Fruit fly (Drosophila melanogaster): Measurements from ENCODE around the gene fan.
A peak's percentile ranks its signal among the peaks of the same experiment; 100 is the strongest.

Gene fan

dm6 chr3L:8108886-8109285 lies at the start of gene fan:
Gene fan, plus strand, starts transcription at chr3L:8109132.
- TF ChIP-seq CG17801 (GFP tag; optimal IDR thresholded peaks at IDR 0.05; ENCODE audit: partially characterized antibody), result no peak

- no peak for TF ChIP-seq CG17801 (GFP tag; optimal IDR thresholded peaks at IDR 0.05; ENCODE audit: partially characterized antibody)
Observed at dm6 chr3L:8059627-8060166, 49.2 kb upstream of the fan start.

DNA sequence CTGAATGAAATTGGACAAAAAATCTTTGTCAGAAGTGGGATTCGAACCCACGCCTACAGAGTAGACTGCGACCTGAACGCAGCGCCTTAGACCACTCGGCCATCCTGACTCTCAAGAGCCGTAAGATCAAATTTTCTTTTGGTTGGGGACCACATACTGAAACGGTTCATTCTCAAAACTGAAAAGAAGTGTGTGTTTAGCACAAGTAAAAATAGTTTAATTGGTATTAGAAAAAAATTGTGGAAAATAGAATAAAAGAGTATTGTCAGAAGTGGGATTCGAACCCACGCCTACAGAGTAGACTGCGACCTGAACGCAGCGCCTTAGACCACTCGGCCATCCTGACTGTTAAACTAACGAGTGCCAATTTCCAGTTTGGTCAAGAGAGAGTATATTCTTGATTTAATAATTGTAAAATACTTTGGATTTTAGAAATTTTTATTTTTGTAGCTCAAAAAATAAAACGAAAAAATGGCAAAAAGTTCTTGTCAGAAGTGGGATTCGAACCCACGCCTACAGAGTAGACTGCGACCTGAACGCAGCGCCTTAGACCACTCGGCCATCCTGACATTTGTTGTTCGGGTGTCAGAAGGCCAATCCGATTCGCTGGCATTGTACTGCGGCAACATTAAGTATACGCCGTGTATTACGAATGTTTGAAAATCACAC lies 48.6 kb upstream of the fan start:
- peak; percentile 21 for TF ChIP-seq CG17801 (GFP tag; optimal IDR thresholded peaks at IDR 0.05; ENCODE audit: partially characterized antibody)

dm6 chr3L:8063214-8064156 lies 45.4 kb upstream of the fan start, which contains the start of gene Sarm:
Gene Sarm, plus strand, starts transcription at chr3L:8063874.
- peak; percentile 62 for TF ChIP-seq CG17801 (GFP tag; optimal IDR thresholded peaks at IDR 0.05; ENCODE audit: partially characterized antibody)

DNA sequence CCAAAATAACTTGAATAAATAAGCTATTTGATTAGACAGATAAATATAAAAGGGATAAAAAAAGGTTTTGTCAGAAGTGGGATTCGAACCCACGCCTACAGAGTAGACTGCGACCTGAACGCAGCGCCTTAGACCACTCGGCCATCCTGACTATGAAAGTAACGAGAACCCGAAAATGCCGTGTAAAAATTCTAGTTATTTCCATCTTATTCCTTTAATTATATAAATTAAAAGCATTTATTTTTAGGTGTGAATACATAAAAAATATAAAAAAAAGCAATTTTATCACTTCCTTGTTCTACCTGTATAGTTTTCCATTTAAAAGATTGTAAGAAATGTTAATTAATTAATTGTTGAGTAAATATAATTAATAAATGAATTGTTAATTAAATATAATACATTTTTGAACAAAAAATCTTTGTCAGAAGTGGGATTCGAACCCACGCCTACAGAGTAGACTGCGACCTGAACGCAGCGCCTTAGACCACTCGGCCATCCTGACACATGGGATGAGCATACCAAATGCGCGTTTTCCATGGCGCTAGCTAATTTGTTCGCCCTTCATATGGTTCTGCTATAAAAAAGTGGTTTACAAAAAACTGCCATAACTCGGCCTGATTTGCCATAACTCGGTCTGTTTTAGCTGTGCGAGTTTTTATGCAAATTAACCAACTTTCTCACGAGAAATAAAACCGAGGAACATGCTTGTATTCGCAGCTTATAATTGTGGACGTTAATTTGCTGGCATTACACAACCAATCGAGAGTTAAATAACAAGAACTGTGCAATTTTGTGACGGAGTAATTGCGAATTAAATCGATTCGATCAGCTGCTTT lies 43.1 kb upstream of the fan start:
- TF ChIP-seq CG17801 (GFP tag; optimal IDR thresholded peaks at IDR 0.05; ENCODE audit: partially characterized antibody), result no peak

dm6 chr3L:8067491-8067890 lies 41.4 kb upstream of the fan start:
- TF ChIP-seq CG17801 (GFP tag; optimal IDR thresholded peaks at IDR 0.05; ENCODE audit: partially characterized antibody), result no peak

DNA sequence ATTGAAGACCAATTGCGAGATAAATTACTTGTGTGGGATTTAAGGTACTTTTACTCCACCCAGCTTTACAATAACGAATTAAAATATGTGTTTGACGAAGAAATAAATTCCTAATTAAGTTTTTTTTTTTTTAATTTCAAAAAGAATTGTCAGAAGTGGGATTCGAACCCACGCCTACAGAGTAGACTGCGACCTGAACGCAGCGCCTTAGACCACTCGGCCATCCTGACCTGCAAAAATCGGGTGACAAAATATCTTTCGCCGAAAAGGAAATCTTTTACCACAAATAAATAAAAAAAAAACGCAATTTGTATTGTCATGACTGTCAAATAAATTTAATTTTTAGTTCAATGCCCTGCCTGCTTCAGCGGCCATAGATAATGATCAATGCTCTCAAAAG lies 40.9 kb upstream of the fan start:
- TF ChIP-seq CG17801 (GFP tag; optimal IDR thresholded peaks at IDR 0.05; ENCODE audit: partially characterized antibody), result no peak

dm6 chr3L:8069167-8069566 lies 39.8 kb upstream of the fan start, which contains the start of gene CG42590:
Gene CG42590, minus strand, starts transcription at chr3L:8069267.
- TF ChIP-seq CG17801 (GFP tag; optimal IDR thresholded peaks at IDR 0.05; ENCODE audit: partially characterized antibody), result no peak

dm6 chr3L:8069860-8070259 lies 39.1 kb upstream of the fan start, which contains the start of gene CG42591:
Gene CG42591, minus strand, starts transcription at chr3L:8069960.
- TF ChIP-seq CG17801 (GFP tag; optimal IDR thresholded peaks at IDR 0.05; ENCODE audit: partially characterized antibody), result no peak

- no peak for TF ChIP-seq CG17801 (GFP tag; optimal IDR thresholded peaks at IDR 0.05; ENCODE audit: partially characterized antibody)
Observed at dm6 chr3L:8071192-8071591, 37.7 kb upstream of the fan start.

DNA sequence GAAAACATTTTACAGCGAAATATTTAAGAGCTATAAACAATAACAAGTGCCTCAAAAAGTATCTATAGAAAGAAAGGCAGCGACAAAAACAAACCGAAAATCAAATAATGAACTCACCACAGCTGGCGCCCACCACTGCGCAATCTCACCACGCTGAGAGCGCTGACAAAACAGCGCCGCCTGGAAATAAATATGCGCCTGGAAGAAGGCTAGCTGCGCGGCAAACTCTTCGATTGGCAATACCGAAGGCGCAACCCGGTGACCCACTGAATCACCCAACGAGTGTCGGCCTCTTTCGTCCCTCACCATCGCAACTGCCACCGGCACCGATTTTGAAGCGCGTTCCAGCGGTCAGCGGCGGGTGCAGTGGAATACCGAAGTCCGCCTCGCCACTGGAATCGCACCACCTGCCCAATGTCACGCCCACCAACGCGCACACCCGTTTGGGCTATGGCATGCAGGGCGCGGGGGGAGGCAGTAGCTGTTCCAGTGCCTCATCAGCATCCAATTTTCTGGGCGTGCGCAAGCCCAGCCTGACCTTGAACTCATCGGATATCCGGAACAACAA lies 37.2 kb upstream of the fan start:
- no peak for TF ChIP-seq CG17801 (GFP tag; optimal IDR thresholded peaks at IDR 0.05; ENCODE audit: partially characterized antibody)

DNA sequence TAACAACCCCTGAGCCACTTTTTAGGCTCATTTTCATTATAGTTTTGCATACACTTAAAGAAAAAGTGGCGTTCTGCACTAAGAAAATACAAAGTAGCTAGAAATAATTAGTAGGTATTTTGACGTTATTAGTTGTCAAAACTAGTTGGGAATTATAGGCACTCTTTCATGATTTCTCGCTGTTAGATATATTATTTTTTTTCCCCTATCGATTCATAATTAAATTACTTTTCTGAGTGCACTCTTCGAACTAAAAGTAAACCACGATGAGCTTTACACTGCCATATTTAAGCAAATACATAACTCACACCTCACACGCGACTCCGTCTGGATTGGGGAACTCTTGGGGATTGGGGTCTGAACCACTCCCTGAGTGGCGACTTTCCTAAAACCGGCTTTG lies 36.2 kb upstream of the fan start:
- TF ChIP-seq CG17801 (GFP tag; optimal IDR thresholded peaks at IDR 0.05; ENCODE audit: partially characterized antibody), result peak; percentile 62

DNA sequence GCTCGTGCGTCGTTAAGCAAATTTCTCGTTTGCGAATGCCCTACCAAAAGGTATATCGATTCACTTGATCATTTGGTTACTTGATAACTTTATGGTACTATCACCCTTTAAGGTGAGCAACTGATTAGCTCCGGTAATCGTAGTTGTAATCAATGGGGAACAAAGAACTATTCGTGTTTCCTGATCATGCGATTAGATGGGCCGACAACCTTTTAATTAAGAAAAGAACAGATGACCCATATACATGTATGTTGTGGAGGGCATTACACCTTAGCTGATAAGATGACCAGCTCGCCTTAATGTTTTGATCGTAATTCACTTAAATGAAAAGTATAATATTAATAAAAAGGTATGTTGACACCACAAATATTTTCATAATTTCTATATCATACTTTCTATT lies 35.6 kb upstream of the fan start:
- TF ChIP-seq CG17801 (GFP tag; optimal IDR thresholded peaks at IDR 0.05; ENCODE audit: partially characterized antibody), result no peak

- TF ChIP-seq CG17801 (GFP tag; optimal IDR thresholded peaks at IDR 0.05; ENCODE audit: partially characterized antibody), result no peak
Observed at dm6 chr3L:8073872-8074271, 35.1 kb upstream of the fan start.

Measured in ovary, adult (tissue).